Fruit fly (Drosophila melanogaster) whole organism, embryonic: ENCODE data around the gene CG5731.
A peak's percentile ranks its signal among the peaks of the same experiment; 100 is the strongest.

Experiments
- CG10959 ChIP-seq: fragments of 200-800 bp; sonication (Bioruptor generic); IDR thresholded peaks from 2 replicates; pipeline ENCODE4 v1.3.6; 2022; ENCODE audit warnings: missing biosample characterization, missing genetic modification characterization
- CG11247 ChIP-seq: fragments of 200-800 bp; sonication (Bioruptor generic); IDR thresholded peaks from 2 replicates; pipeline ENCODE4 v1.3.6; 2022; ENCODE audit warnings: missing biosample characterization, missing genetic modification characterization
- CG12942 ChIP-seq: fragments of 200-800 bp; sonication (Bioruptor generic); optimal IDR thresholded peaks from 3 replicates; lab custom pipeline; 2016; ENCODE audit warnings: missing biosample characterization, missing genetic modification characterization
- CG13775 ChIP-seq: fragments of 200-800 bp; sonication (Bioruptor generic); optimal IDR thresholded peaks from 3 replicates; lab custom pipeline; 2017; ENCODE audit warnings: missing biosample characterization, mild to moderate bottlenecking, missing genetic modification characterization
- CG14965 ChIP-seq: fragments of 200-800 bp; sonication (Bioruptor generic); optimal IDR thresholded peaks from 2 replicates; lab custom pipeline; 2016; ENCODE audit warnings: missing biosample characterization, missing genetic modification characterization, borderline replicate concordance
- CG16779 ChIP-seq: fragments of 200-800 bp; sonication (Bioruptor generic); IDR thresholded peaks from 2 replicates; pipeline ENCODE4 v1.3.6; 2022; ENCODE audit warnings: missing biosample characterization, missing genetic modification characterization
- CG16813 ChIP-seq: fragments of 200-800 bp; sonication (Bioruptor generic); IDR thresholded peaks from 3 replicates; pipeline ENCODE4 v1.3.6; 2022; ENCODE audit warnings: missing biosample characterization, missing genetic modification characterization; ENCODE audit not compliant: partially characterized antibody
- CG18599 ChIP-seq: fragments of 200-800 bp; sonication (Bioruptor generic); optimal IDR thresholded peaks from 3 replicates; lab custom pipeline; 2017; ENCODE audit warnings: missing biosample characterization, missing genetic modification characterization, mild to moderate bottlenecking, moderate library complexity, missing genetic modification reagents
- CG18619 ChIP-seq: fragments of 200-800 bp; sonication (Bioruptor generic); optimal IDR thresholded peaks from 3 replicates; lab custom pipeline; 2017; ENCODE audit warnings: missing biosample characterization, mild to moderate bottlenecking, missing genetic modification characterization
- CG2202 ChIP-seq: fragments of 200-800 bp; sonication (Bioruptor generic); optimal IDR thresholded peaks from 2 replicates; lab custom pipeline; 2018; ENCODE audit warnings: missing biosample characterization, mild to moderate bottlenecking, missing genetic modification characterization
- CG2712 ChIP-seq: fragments of 200-800 bp; optimal IDR thresholded peaks from 3 replicates; lab custom pipeline; 2019; ENCODE audit warnings: missing biosample characterization, mild to moderate bottlenecking, missing genetic modification characterization, moderate library complexity
- CG32532 ChIP-seq: fragments of 200-800 bp; sonication (Bioruptor generic); IDR thresholded peaks from 2 replicates; pipeline ENCODE4 v1.3.6; 2022; ENCODE audit warnings: missing biosample characterization, missing genetic modification characterization
- CG33213 ChIP-seq: fragments of 200-800 bp; sonication (Bioruptor generic); optimal IDR thresholded peaks from 3 replicates; lab custom pipeline; 2016; ENCODE audit warnings: missing biosample characterization, missing genetic modification characterization
- CG34422 ChIP-seq: fragments of 200-800 bp; sonication (Bioruptor generic); IDR thresholded peaks from 3 replicates; pipeline ENCODE4 v1.3.6; 2022; ENCODE audit warnings: missing biosample characterization, missing genetic modification characterization
- CG3995 ChIP-seq: fragments of 200-800 bp; sonication (Bioruptor generic); optimal IDR thresholded peaks from 3 replicates; lab custom pipeline; 2016; ENCODE audit warnings: missing biosample characterization, missing genetic modification characterization
- CG42726 ChIP-seq: fragments of 200-800 bp; sonication (Bioruptor generic); IDR thresholded peaks from 2 replicates; pipeline ENCODE4 v1.3.6; 2022; ENCODE audit warnings: missing biosample characterization, missing genetic modification characterization; ENCODE audit not compliant: partially characterized antibody
- CG6813 ChIP-seq: fragments of 200-800 bp; sonication (Bioruptor generic); optimal IDR thresholded peaks from 2 replicates; lab custom pipeline; 2017; ENCODE audit warnings: missing biosample characterization, missing genetic modification characterization, mild to moderate bottlenecking, moderate library complexity, missing genetic modification reagents
- CG6854 ChIP-seq: fragments of 200-800 bp; sonication (Bioruptor generic); optimal IDR thresholded peaks from 3 replicates; lab custom pipeline; 2017; ENCODE audit warnings: missing biosample characterization, mild to moderate bottlenecking, missing genetic modification characterization
- CG8944 ChIP-seq: fragments of 200-800 bp; sonication (Bioruptor generic); optimal IDR thresholded peaks from 3 replicates; lab custom pipeline; 2016; ENCODE audit warnings: missing biosample characterization, missing genetic modification characterization
- CG9932 ChIP-seq: fragments of 200-800 bp; sonication (Bioruptor generic); IDR thresholded peaks from 2 replicates; pipeline ENCODE4 v1.3.6; 2022; ENCODE audit warnings: missing biosample characterization, missing genetic modification characterization
- CTCF ChIP-seq: fragments of 200-800 bp; sonication (Bioruptor generic); optimal IDR thresholded peaks from 2 replicates; lab custom pipeline; 2017; ENCODE audit warnings: missing biosample characterization, mild to moderate bottlenecking, missing genetic modification characterization, moderate library complexity
- D ChIP-seq, 2 experiments: fragments of 200-800 bp in 1 of 2; fragments of >200 bp in 1 of 2; sonication (Bioruptor generic) in 1 of 2; optimal IDR thresholded peaks; 2 replicates in 1 of 2; 3 replicates in 1 of 2; lab custom pipeline; 2017; ENCODE audit warnings: mild to moderate bottlenecking in 1 of 2, missing biosample characterization in 1 of 2, missing genetic modification characterization in 1 of 2, missing genetic modification reagents in 1 of 2
- D19A ChIP-seq: fragments of 200-800 bp; optimal IDR thresholded peaks from 3 replicates; lab custom pipeline; 2019; ENCODE audit warnings: missing biosample characterization, mild to moderate bottlenecking, missing genetic modification characterization, moderate library complexity
- Dfd ChIP-seq, 2 experiments: fragments of >200 bp; optimal IDR thresholded peaks; 2 replicates each; lab custom pipeline; 2017; ENCODE audit warnings: missing biosample characterization in 2 of 2, missing genetic modification characterization in 2 of 2
- Dp ChIP-seq: fragments of 200-800 bp; sonication (Bioruptor generic); optimal IDR thresholded peaks from 2 replicates; lab custom pipeline; 2018; ENCODE audit warnings: missing biosample characterization, mild to moderate bottlenecking, missing genetic modification characterization, moderate library complexity
- Drgx ChIP-seq: fragments of 200-800 bp; sonication (Bioruptor generic); IDR thresholded peaks from 2 replicates; pipeline ENCODE4 v1.3.6; 2022; ENCODE audit warnings: missing biosample characterization, missing genetic modification characterization
- Elba2 ChIP-seq: fragments of 200-800 bp; sonication (Bioruptor generic); optimal IDR thresholded peaks from 3 replicates; lab custom pipeline; 2016; ENCODE audit warnings: missing biosample characterization, missing genetic modification characterization
- Fer1 ChIP-seq: fragments of 200-800 bp; sonication (Bioruptor generic); optimal IDR thresholded peaks from 2 replicates; lab custom pipeline; 2017; ENCODE audit warnings: missing biosample characterization, mild to moderate bottlenecking, missing genetic modification characterization
- H2.0 ChIP-seq: fragments of 200-800 bp; sonication (Bioruptor generic); IDR thresholded peaks from 2 replicates; pipeline ENCODE4 v1.3.6; 2022; ENCODE audit warnings: missing biosample characterization, missing genetic modification characterization
- HLH54F ChIP-seq: fragments of 200-800 bp; sonication (Bioruptor generic); optimal IDR thresholded peaks from 3 replicates; lab custom pipeline; 2016; ENCODE audit warnings: missing biosample characterization, missing genetic modification characterization
- Hey ChIP-seq: fragments of 200-800 bp; sonication (Bioruptor generic); optimal IDR thresholded peaks from 3 replicates; lab custom pipeline; 2018; ENCODE audit warnings: missing biosample characterization, mild to moderate bottlenecking, missing genetic modification characterization
- Lpt ChIP-seq: fragments of >200 bp; optimal IDR thresholded peaks from 2 replicates; lab custom pipeline; 2018; ENCODE audit warnings: missing biosample characterization, missing genetic modification characterization
- Myb ChIP-seq: fragments of 200-800 bp; sonication (Bioruptor generic); optimal IDR thresholded peaks from 2 replicates; lab custom pipeline; 2016; ENCODE audit warnings: missing biosample characterization, missing genetic modification characterization
- NK7.1 ChIP-seq: fragments of 200-800 bp; sonication (Bioruptor generic); optimal IDR thresholded peaks from 3 replicates; lab custom pipeline; 2016; ENCODE audit warnings: missing biosample characterization, missing genetic modification characterization
- Sry-δ ChIP-seq: fragments of 200-800 bp; sonication (Bioruptor generic); optimal IDR thresholded peaks from 2 replicates; lab custom pipeline; 2016; ENCODE audit warnings: missing biosample characterization, missing genetic modification characterization
- ab ChIP-seq: fragments of 200-800 bp; sonication (Bioruptor generic); optimal IDR thresholded peaks from 2 replicates; lab custom pipeline; 2016; ENCODE audit warnings: missing biosample characterization, missing genetic modification characterization
- bigmax ChIP-seq: fragments of 200-800 bp; sonication (Bioruptor generic); optimal IDR thresholded peaks from 2 replicates; lab custom pipeline; 2018; ENCODE audit warnings: missing biosample characterization, mild to moderate bottlenecking, missing genetic modification characterization
- btn ChIP-seq: fragments of 200-800 bp; sonication (Bioruptor generic); optimal IDR thresholded peaks from 2 replicates; lab custom pipeline; 2016; ENCODE audit warnings: missing biosample characterization, missing genetic modification characterization
- caup ChIP-seq: fragments of 200-800 bp; sonication (Bioruptor generic); optimal IDR thresholded peaks from 3 replicates; lab custom pipeline; 2017; ENCODE audit warnings: missing biosample characterization, mild to moderate bottlenecking, missing genetic modification characterization, moderate library complexity; ENCODE audit not compliant: severe bottlenecking
- chn ChIP-seq: fragments of 200-800 bp; sonication (Bioruptor generic); optimal IDR thresholded peaks from 2 replicates; lab custom pipeline; 2016; ENCODE audit warnings: missing biosample characterization, missing genetic modification characterization
- emc ChIP-seq: fragments of 200-800 bp; sonication (Bioruptor generic); optimal IDR thresholded peaks from 2 replicates; lab custom pipeline; 2016; ENCODE audit warnings: missing biosample characterization, missing genetic modification characterization
- fu2 ChIP-seq: fragments of 200-800 bp; sonication (Bioruptor generic); optimal IDR thresholded peaks from 2 replicates; lab custom pipeline; 2016; ENCODE audit warnings: missing biosample characterization, missing genetic modification characterization
- gem ChIP-seq: fragments of 200-800 bp; sonication (Bioruptor generic); optimal IDR thresholded peaks from 2 replicates; lab custom pipeline; 2019; ENCODE audit warnings: missing biosample characterization, mild to moderate bottlenecking, missing genetic modification characterization, moderate library complexity
- gro ChIP-seq: fragments of 200-800 bp; sonication (Bioruptor generic); optimal IDR thresholded peaks from 2 replicates; lab custom pipeline; 2016; ENCODE audit warnings: missing biosample characterization, missing genetic modification characterization
- gsb-n ChIP-seq: fragments of 200-800 bp; sonication (Bioruptor generic); optimal IDR thresholded peaks from 3 replicates; lab custom pipeline; 2018; ENCODE audit warnings: missing biosample characterization, mild to moderate bottlenecking, missing genetic modification characterization
- hbn ChIP-seq: fragments of 200-800 bp; sonication (Bioruptor generic); IDR thresholded peaks from 2 replicates; pipeline ENCODE4 v1.3.6; 2022; ENCODE audit warnings: missing biosample characterization, missing genetic modification characterization; ENCODE audit not compliant: partially characterized antibody
- pfk ChIP-seq: fragments of 200-800 bp; sonication (Bioruptor generic); optimal IDR thresholded peaks from 2 replicates; lab custom pipeline; 2018; ENCODE audit warnings: missing biosample characterization, mild to moderate bottlenecking, missing genetic modification characterization, moderate library complexity
- ranshi ChIP-seq: fragments of 200-800 bp; sonication (Bioruptor generic); IDR thresholded peaks from 2 replicates; pipeline ENCODE4 v1.3.6; 2022; ENCODE audit warnings: missing biosample characterization, missing genetic modification characterization
- sqz ChIP-seq: fragments of 200-800 bp; sonication (Bioruptor generic); optimal IDR thresholded peaks from 3 replicates; lab custom pipeline; 2018; ENCODE audit warnings: missing biosample characterization, mild to moderate bottlenecking, missing genetic modification characterization
- stc ChIP-seq: fragments of 200-800 bp; sonication (Bioruptor generic); IDR thresholded peaks from 2 replicates; pipeline ENCODE4 v1.3.6; 2022; ENCODE audit warnings: missing biosample characterization, missing genetic modification characterization
- vfl ChIP-seq: fragments of 200-800 bp; sonication (Bioruptor generic); optimal IDR thresholded peaks from 2 replicates; lab custom pipeline; 2016; ENCODE audit warnings: missing biosample characterization, missing genetic modification characterization
- wdn ChIP-seq: fragments of 200-800 bp; sonication (Bioruptor generic); IDR thresholded peaks from 2 replicates; pipeline ENCODE4 v1.3.6; 2022; ENCODE audit warnings: missing biosample characterization, missing genetic modification characterization

CG5731 gene

dm6 chr2L:10250441-10250847 is 40.9 kb upstream of the CG5731 start, which contains the start of the genes bsk and CG31717 (continued):
- TF ChIP-seq CG32532 (GFP tag; lab: Robert Waterston, UW): no peak
- no peak for TF ChIP-seq ab
- TF ChIP-seq gem (tag; lab: Kevin White, UChicago): no peak
- TF ChIP-seq CG8944 (GFP tag; lab: Kevin White, UChicago): no peak
- TF ChIP-seq sqz (GFP tag; lab: Kevin White, UChicago): no peak
- TF ChIP-seq Drgx (GFP tag; lab: Robert Waterston, UW): no peak
- peak; percentile 97 for TF ChIP-seq pfk (GFP tag; lab: Kevin White, UChicago)
- no peak for TF ChIP-seq stc
- TF ChIP-seq Myb: no peak
- no peak for TF ChIP-seq CG6854
- no peak for TF ChIP-seq H2.0
- TF ChIP-seq Fer1 (GFP tag; lab: Kevin White, UChicago): no peak
- TF ChIP-seq CG9932: no peak
- TF ChIP-seq vfl: no peak
- no peak for TF ChIP-seq caup
- no peak for TF ChIP-seq NK7.1 (GFP tag; lab: Kevin White, UChicago)
- TF ChIP-seq CG16779 (GFP tag; lab: Robert Waterston, UW): no peak
- TF ChIP-seq CG2712 (tag; lab: Kevin White, UChicago): no peak
- no peak for TF ChIP-seq CG33213 (GFP tag; lab: Kevin White, UChicago)
- TF ChIP-seq wdn (GFP tag; lab: Robert Waterston, UW): no peak
- TF ChIP-seq fu2: no peak
- no peak for TF ChIP-seq CG10959
- no peak for TF ChIP-seq CG13775 (GFP tag; lab: Kevin White, UChicago)
- no peak for TF ChIP-seq CG11247 (GFP tag; lab: Robert Waterston, UW)
- no peak for TF ChIP-seq CG6813 (GFP tag; lab: Kevin White, UChicago)
- no peak for TF ChIP-seq emc (GFP tag; lab: Kevin White, UChicago)
- TF ChIP-seq D (optimal IDR thresholded peaks at IDR 0.05; lab: Kevin White, UChicago): no peak
- TF ChIP-seq D (GFP tag; optimal IDR thresholded peaks at IDR 0.05; lab: Kevin White, UChicago): no peak
- peak; percentile 83 for TF ChIP-seq Elba2 (GFP tag; lab: Kevin White, UChicago)
- no peak for TF ChIP-seq Dfd (GFP tag; optimal IDR thresholded peaks at IDR 0.05; lab: Kevin White, UChicago)
- TF ChIP-seq CTCF (GFP tag; lab: Kevin White, UChicago): no peak
- no peak for TF ChIP-seq CG12942 (GFP tag; lab: Kevin White, UChicago)
- TF ChIP-seq CG2202 (tag; lab: Kevin White, UChicago): no peak
- no peak for TF ChIP-seq gsb-n (tag; lab: Kevin White, UChicago)
- TF ChIP-seq bigmax: no peak
- TF ChIP-seq Lpt (GFP tag; lab: Kevin White, UChicago): no peak
- TF ChIP-seq Sry-δ (GFP tag; lab: Kevin White, UChicago): peak; percentile 87
- TF ChIP-seq CG14965 (GFP tag; lab: Kevin White, UChicago): no peak
- TF ChIP-seq HLH54F: no peak
- no peak for TF ChIP-seq hbn (GFP tag; lab: Robert Waterston, UW)
- TF ChIP-seq CG42726 (GFP tag; lab: Robert Waterston, UW): no peak
- TF ChIP-seq D19A (tag; lab: Kevin White, UChicago): no peak
- no peak for TF ChIP-seq gro (GFP tag; lab: Kevin White, UChicago)
- TF ChIP-seq CG18619 (GFP tag; lab: Kevin White, UChicago): no peak
- TF ChIP-seq Hey (tag; lab: Kevin White, UChicago): no peak
- TF ChIP-seq CG34422: no peak
- TF ChIP-seq CG16813 (GFP tag; lab: Robert Waterston, UW): peak; percentile 44; the same call in 1 of the 3 replicates
- TF ChIP-seq ranshi (GFP tag; lab: Robert Waterston, UW): no peak
- peak; percentile 21 for TF ChIP-seq Dp (GFP tag; lab: Kevin White, UChicago)
- peak; percentile 62 for TF ChIP-seq CG3995 (GFP tag; lab: Kevin White, UChicago)
- no peak for TF ChIP-seq chn (GFP tag; lab: Kevin White, UChicago)
- TF ChIP-seq btn (GFP tag; lab: Kevin White, UChicago): no peak
- no peak for TF ChIP-seq CG18599 (GFP tag; lab: Kevin White, UChicago)
